Worm (Caenorhabditis elegans): ENCODE results near the gene F02D10.6.

F02D10.6 gene

DNA sequence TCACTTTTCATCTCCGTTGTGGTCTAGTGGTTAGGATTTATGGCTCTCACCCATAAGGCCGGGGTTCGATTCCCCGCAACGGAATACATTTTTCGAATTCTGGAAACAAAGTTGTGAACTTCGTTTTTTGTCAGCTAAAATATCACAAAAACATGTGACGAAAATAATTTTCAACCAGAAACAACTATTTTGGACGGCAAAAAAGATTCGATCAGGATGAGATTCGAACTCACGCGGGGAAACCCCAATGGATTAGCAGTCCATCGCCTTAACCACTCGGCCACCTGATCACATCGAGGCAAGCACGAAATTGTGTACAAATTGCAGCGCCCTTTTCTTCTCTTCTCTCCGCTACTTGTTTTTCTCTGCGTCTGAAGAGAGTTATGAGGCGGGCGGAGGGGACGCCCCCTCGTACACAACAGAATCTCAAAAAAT is 2.8 kb downstream of the F02D10.6 start (continued):
- TF ChIP-seq hlh-6 (tag; optimal IDR thresholded peaks at IDR 0.05) (peak; percentile 57), pros-1 (tag; optimal IDR thresholded peaks at IDR 0.05) (peak; percentile 2), K02D7.2 (tag; optimal IDR thresholded peaks at IDR 0.05) (peak; percentile 54), ahr-1 (tag; optimal IDR thresholded peaks at IDR 0.05) (peak; percentile 43), sox-4 (tag; optimal IDR thresholded peaks at IDR 0.05) (peak; percentile 72), fkh-6 (tag; optimal IDR thresholded peaks at IDR 0.05) (peak; percentile 67), ceh-48 (tag; optimal IDR thresholded peaks at IDR 0.05) (peak; percentile 41), lin-11 (tag; optimal IDR thresholded peaks at IDR 0.05) (peak; percentile 35), hlh-30 (tag; optimal IDR thresholded peaks at IDR 0.05; ENCODE audit: insufficient read depth) (peak; percentile 58), pqm-1 (tag; optimal IDR thresholded peaks at IDR 0.05) (peak; percentile 56), sdc-2 (tag; optimal IDR thresholded peaks at IDR 0.05) (peak; percentile 92)

DNA sequence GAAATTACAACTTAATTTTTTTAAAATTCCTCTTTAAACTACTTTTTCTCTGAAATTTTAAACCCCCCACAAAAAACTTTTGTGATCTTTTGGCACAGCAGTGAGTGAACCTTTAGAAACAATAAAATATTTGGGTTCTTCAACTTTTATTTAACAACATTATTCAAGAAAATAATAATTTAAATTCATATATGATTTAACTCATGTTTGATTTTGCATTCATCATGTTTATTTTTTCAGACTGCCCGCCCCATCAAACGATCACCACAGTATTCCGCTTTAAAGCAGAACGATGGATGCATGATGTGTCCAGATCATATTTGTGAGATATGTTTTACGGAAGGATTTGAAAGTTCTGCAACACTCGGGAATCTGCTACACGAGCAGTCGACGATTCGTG is 5.1 kb downstream of the F02D10.6 start, which contains the start of gene set-8:
TSS of gene set-8 (plus strand) at position 301 of the 400 bp plus-strand sequence.
- TF ChIP-seq ztf-16 (tag; optimal IDR thresholded peaks at IDR 0.05) (no peak), syd-9 (tag; optimal IDR thresholded peaks at IDR 0.05) (no peak), hlh-30 (tag; optimal IDR thresholded peaks at IDR 0.05; ENCODE audit: insufficient read depth) (no peak), npax-4 (tag; optimal IDR thresholded peaks at IDR 0.05) (no peak), lim-6 (tag; optimal IDR thresholded peaks at IDR 0.05) (no peak), pqm-1 (tag; optimal IDR thresholded peaks at IDR 0.05) (no peak), nhr-11 (tag; optimal IDR thresholded peaks at IDR 0.05) (no peak), ceh-31 (tag; optimal IDR thresholded peaks at IDR 0.05) (no peak), sox-4 (tag; optimal IDR thresholded peaks at IDR 0.05) (no peak), ceh-9 (tag; optimal IDR thresholded peaks at IDR 0.05) (no peak), pha-2 (tag; optimal IDR thresholded peaks at IDR 0.05) (no peak), hlh-6 (tag; optimal IDR thresholded peaks at IDR 0.05) (no peak), T23F11.4 (GFP tag; optimal IDR thresholded peaks at IDR 0.05) (no peak), ceh-30 (tag; optimal IDR thresholded peaks at IDR 0.05) (no peak), sox-2 (GFP tag; IDR thresholded peaks at IDR 0.05) (no peak), C08G9.2 (tag; optimal IDR thresholded peaks at IDR 0.05) (no peak), zip-5 (tag; optimal IDR thresholded peaks at IDR 0.05) (no peak), K02D7.2 (tag; optimal IDR thresholded peaks at IDR 0.05) (no peak)

DNA sequence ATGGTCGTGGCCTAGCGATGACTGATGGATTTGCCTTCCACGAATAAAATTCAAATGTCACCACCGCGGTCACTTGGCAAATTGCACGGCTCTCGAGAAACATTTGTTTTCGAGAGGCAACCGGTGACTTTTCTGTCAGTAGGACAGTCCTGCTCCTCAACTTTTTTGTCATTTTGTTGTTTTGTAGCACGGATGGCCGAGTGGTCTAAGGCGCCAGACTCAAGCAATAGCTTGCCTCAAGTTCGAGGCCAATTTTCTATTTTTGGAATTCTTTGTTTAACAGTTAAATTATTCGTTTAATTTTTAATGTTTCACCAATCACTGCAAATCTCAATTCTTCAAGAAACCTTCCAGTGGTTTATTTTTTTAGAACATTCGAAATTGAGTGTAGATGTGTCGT is 7.2 kb downstream of the F02D10.6 start:
- no peak for TF ChIP-seq pha-4 (tag; optimal IDR thresholded peaks at IDR 0.05)
- no peak for TF ChIP-seq tbx-2 (tag; optimal IDR thresholded peaks at IDR 0.05)
- TF ChIP-seq Y22D7AL.16 (tag; optimal IDR thresholded peaks at IDR 0.05): no peak
- no peak for TF ChIP-seq che-1 (tag; optimal IDR thresholded peaks at IDR 0.05)
- no peak for TF ChIP-seq syd-9 (tag; optimal IDR thresholded peaks at IDR 0.05)
- no peak for TF ChIP-seq odd-2 (tag; optimal IDR thresholded peaks at IDR 0.05)

DNA sequence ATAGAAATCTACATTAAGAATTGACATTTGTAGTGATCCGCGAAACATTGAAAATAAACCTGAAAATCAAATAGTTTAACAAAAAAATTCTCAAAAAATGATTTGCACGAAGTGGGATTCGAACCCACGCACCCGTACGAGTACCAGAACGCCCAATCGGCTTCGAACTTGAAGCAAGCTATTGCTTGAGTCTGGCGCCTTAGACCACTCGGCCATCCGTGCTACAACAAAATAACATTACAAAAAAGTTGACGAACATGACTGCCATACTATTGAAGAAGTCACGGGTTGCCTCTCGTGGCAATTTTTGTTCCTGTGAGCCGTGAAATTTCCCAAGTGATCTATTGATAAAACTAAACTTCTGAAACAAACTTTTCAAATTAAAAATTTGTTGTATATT is 8.2 kb downstream of the F02D10.6 start:
- TF ChIP-seq K02D7.2 (tag; optimal IDR thresholded peaks at IDR 0.05): no peak
- TF ChIP-seq pqm-1 (tag; optimal IDR thresholded peaks at IDR 0.05): no peak
- no peak for TF ChIP-seq syd-9 (tag; optimal IDR thresholded peaks at IDR 0.05)

DNA sequence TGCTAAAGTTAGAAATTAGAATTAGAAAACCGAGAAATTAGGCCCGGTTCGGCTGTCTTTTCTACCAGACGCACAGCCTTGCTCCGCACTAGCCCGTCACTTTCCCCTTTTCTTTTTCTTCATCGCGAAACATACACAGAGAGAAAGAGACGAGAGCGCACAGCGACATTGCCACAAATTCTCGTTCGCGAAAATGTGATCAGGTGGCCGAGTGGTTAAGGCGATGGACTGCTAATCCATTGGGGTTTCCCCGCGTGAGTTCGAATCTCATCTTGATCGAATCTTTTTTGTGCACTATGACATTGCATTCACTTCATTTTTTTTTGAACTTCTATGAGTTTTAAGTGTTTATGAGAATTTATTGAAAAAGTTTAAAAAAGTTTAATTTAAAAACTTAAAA is 9.0 kb downstream of the F02D10.6 start:
- TF ChIP-seq tbx-2 (tag; optimal IDR thresholded peaks at IDR 0.05) (peak; percentile 3), elt-2 (tag; optimal IDR thresholded peaks at IDR 0.05) (peak; percentile 21), rnt-1 (tag; optimal IDR thresholded peaks at IDR 0.05) (peak; percentile 37), ceh-31 (tag; optimal IDR thresholded peaks at IDR 0.05) (peak; percentile 37), npax-4 (tag; optimal IDR thresholded peaks at IDR 0.05) (no peak), ref-2 (tag; optimal IDR thresholded peaks at IDR 0.05) (peak; percentile 40), ceh-34 (tag; optimal IDR thresholded peaks at IDR 0.05) (peak; percentile 17), tbx-7 (tag; optimal IDR thresholded peaks at IDR 0.05) (no peak), ceh-30 (tag; optimal IDR thresholded peaks at IDR 0.05) (no peak), ceh-19 (GFP tag; optimal IDR thresholded peaks at IDR 0.05) (no peak), ceh-48 (tag; optimal IDR thresholded peaks at IDR 0.05) (no peak), pros-1 (tag; optimal IDR thresholded peaks at IDR 0.05) (no peak), ceh-18 (tag; optimal IDR thresholded peaks at IDR 0.05) (peak; percentile 4), sdc-2 (tag; optimal IDR thresholded peaks at IDR 0.05) (peak; percentile 97), ets-4 (tag; optimal IDR thresholded peaks at IDR 0.05) (no peak), syd-9 (tag; optimal IDR thresholded peaks at IDR 0.05) (peak; percentile 16), fax-1 (tag; optimal IDR thresholded peaks at IDR 0.05) (no peak), hlh-6 (tag; optimal IDR thresholded peaks at IDR 0.05) (no peak), ama-1 (optimal IDR thresholded peaks at IDR 0.05) (no peak), ceh-6 (GFP tag; optimal IDR thresholded peaks at IDR 0.05) (peak; percentile 3), unc-86 (tag; optimal IDR thresholded peaks at IDR 0.05) (no peak), che-1 (tag; optimal IDR thresholded peaks at IDR 0.05) (peak; percentile 28), dmd-4 (tag; optimal IDR thresholded peaks at IDR 0.05; ENCODE audit: borderline replicate concordance) (peak; percentile 10), ceh-22 (tag; optimal IDR thresholded peaks at IDR 0.05) (no peak), ceh-9 (tag; optimal IDR thresholded peaks at IDR 0.05) (no peak), fkh-6 (tag; optimal IDR thresholded peaks at IDR 0.05) (no peak)
